Fruit fly (Drosophila melanogaster) ovary, adult (tissue): ENCODE measurements around the gene snz.

Source experiments
- CG17801 ChIP-seq: fragments of 200-800 bp; optimal IDR thresholded peaks from 2 replicates; lab custom pipeline; 2019; ENCODE audit warnings: missing biosample characterization, mild to moderate bottlenecking, missing genetic modification characterization, moderate library complexity; ENCODE audit not compliant: partially characterized antibody

snz gene

dm6 chrX:7901153-7902038 lies 10.5 kb upstream of the snz start, which contains the start of the genes RpS6 and bys:
Gene RpS6 (minus strand): TSS chrX:7901331.
Gene bys (plus strand): TSS chrX:7901880.
- TF ChIP-seq CG17801 (GFP tag; lab: Kevin White, UChicago), result peak; percentile 78

- peak; percentile 85 for TF ChIP-seq CG17801 (GFP tag; lab: Kevin White, UChicago)
These were observed 3.4 kb upstream of the snz start, which contains the start of the genes dpr14 and spidey for dm6 chrX:7908239-7909068. Gene dpr14 (minus strand): TSS chrX:7908286. Gene spidey (plus strand): TSS chrX:7908931.

dm6 chrX:7909069-7909389 lies 2.9 kb upstream of the snz start:
- no peak for TF ChIP-seq CG17801 (GFP tag; lab: Kevin White, UChicago)

dm6 chrX:7909482-7909881 lies 2.4 kb upstream of the snz start:
- no peak for TF ChIP-seq CG17801 (GFP tag; lab: Kevin White, UChicago)

dm6 chrX:7920081-7920688 lies 8.3 kb downstream of the snz start, which contains the start of the genes hdm and Ykt6:
Gene hdm (minus strand): TSS chrX:7920131.
Gene Ykt6 (plus strand): TSS chrX:7920409.
- TF ChIP-seq CG17801 (GFP tag; lab: Kevin White, UChicago), result peak; percentile 82

dm6 chrX:7923063-7923462 lies 11.2 kb downstream of the snz start:
- no peak for TF ChIP-seq CG17801 (GFP tag; lab: Kevin White, UChicago)

- no peak for TF ChIP-seq CG17801 (GFP tag; lab: Kevin White, UChicago)
These were observed 13.0 kb downstream of the snz start for dm6 chrX:7924913-7925312.

- no peak for TF ChIP-seq CG17801 (GFP tag; lab: Kevin White, UChicago)
These were observed 18.5 kb downstream of the snz start for dm6 chrX:7930236-7931027.

- no peak for TF ChIP-seq CG17801 (GFP tag; lab: Kevin White, UChicago)
These were observed 19.2 kb downstream of the snz start, which contains the start of gene mahe for dm6 chrX:7931028-7931549. Gene mahe (minus strand): TSS chrX:7931382.

- no peak for TF ChIP-seq CG17801 (GFP tag; lab: Kevin White, UChicago)
These were observed 21.5 kb downstream of the snz start, which contains the start of the genes Dhdds and RpS14a for dm6 chrX:7933210-7933915. Gene Dhdds (minus strand): TSS chrX:7933351. Gene RpS14a (plus strand): TSS chrX:7933742.

dm6 chrX:7934679-7935078 lies 22.8 kb downstream of the snz start, which contains the start of gene RpS14b:
Gene RpS14b (plus strand): TSS chrX:7934898.
- peak; percentile 89 for TF ChIP-seq CG17801 (GFP tag; lab: Kevin White, UChicago)

dm6 chrX:7935798-7936572 lies 24.1 kb downstream of the snz start, which contains the start of gene Ubr3:
Gene Ubr3 (plus strand): TSS chrX:7935896.
- TF ChIP-seq CG17801 (GFP tag; lab: Kevin White, UChicago), result peak; percentile 48
